Fruit fly (Drosophila melanogaster) whole organism, wandering third instar larva: Measurements from ENCODE around the gene Atx-1.
A peak's percentile ranks its signal among the peaks of the same experiment; 100 is the strongest.

Experiments
- Abd-B ChIP-seq: fragments of >200 bp; optimal IDR thresholded peaks from 2 replicates; lab custom pipeline; 2017; ENCODE audit warnings: missing biosample characterization, missing genetic modification characterization
- CG32264 ChIP-seq: fragments of 200-800 bp; sonication (Bioruptor generic); optimal IDR thresholded peaks from 2 replicates; lab custom pipeline; 2016; ENCODE audit warnings: missing biosample characterization, missing genetic modification characterization
- CG9705 ChIP-seq: fragments of 200-800 bp; sonication (Bioruptor generic); optimal IDR thresholded peaks from 2 replicates; lab custom pipeline; 2018; ENCODE audit warnings: missing biosample characterization, mild to moderate bottlenecking, missing genetic modification characterization
- CrebA ChIP-seq: fragments of 200-800 bp; sonication (Bioruptor generic); optimal IDR thresholded peaks from 2 replicates; lab custom pipeline; 2016; ENCODE audit warnings: missing biosample characterization, mild to moderate bottlenecking, missing genetic modification characterization, borderline replicate concordance
- Dfd ChIP-seq: fragments of >200 bp; optimal IDR thresholded peaks from 2 replicates; lab custom pipeline; 2017; ENCODE audit warnings: missing biosample characterization, missing genetic modification characterization
- Dif ChIP-seq: fragments of 200-275, 200-300 bp; sonication (Bioruptor generic); optimal IDR thresholded peaks from 2 replicates; lab custom pipeline; 2018; ENCODE audit warnings: missing biosample characterization, missing genetic modification characterization; ENCODE audit not compliant: partially characterized antibody
- GATAd ChIP-seq: sonication (Bioruptor generic); optimal IDR thresholded peaks from 2 replicates; lab custom pipeline; 2016; ENCODE audit warnings: missing biosample characterization, missing genetic modification characterization
- HLH106 ChIP-seq: fragments of 200-800 bp; optimal IDR thresholded peaks from 3 replicates; lab custom pipeline; 2019; ENCODE audit warnings: missing biosample characterization, mild to moderate bottlenecking, missing genetic modification characterization, moderate library complexity
- Hnf4 ChIP-seq: fragments of 200-800 bp; sonication (Bioruptor generic); optimal IDR thresholded peaks from 2 replicates; lab custom pipeline; 2016; ENCODE audit warnings: missing biosample characterization, mild to moderate bottlenecking, missing genetic modification characterization
- Hr78 ChIP-seq: fragments of >200 bp; optimal IDR thresholded peaks from 2 replicates; lab custom pipeline; 2017; ENCODE audit warnings: missing biosample characterization, missing genetic modification characterization
- Hr83 ChIP-seq: fragments of 200-300 bp; sonication (Bioruptor generic); optimal IDR thresholded peaks from 2 replicates; lab custom pipeline; 2016; ENCODE audit warnings: missing biosample characterization, mild to moderate bottlenecking, missing genetic modification characterization, moderate library complexity; ENCODE audit not compliant: poor library complexity, severe bottlenecking
- Jra ChIP-seq: sonication (Bioruptor generic); optimal IDR thresholded peaks from 2 replicates; lab custom pipeline; 2016; ENCODE audit warnings: missing biosample characterization, missing genetic modification characterization
- Mio ChIP-seq: sonication (Bioruptor generic); optimal IDR thresholded peaks from 2 replicates; lab custom pipeline; 2016; ENCODE audit warnings: missing biosample characterization, missing genetic modification characterization
- Myc ChIP-seq: fragments of >200 bp; optimal IDR thresholded peaks from 2 replicates; lab custom pipeline; 2017
- N ChIP-seq: fragments of >200 bp; optimal IDR thresholded peaks from 2 replicates; lab custom pipeline; 2018; ENCODE audit warnings: missing biosample characterization, missing external identifiers, missing genetic modification characterization
- OdsH ChIP-seq: fragments of 200-800 bp; sonication (Bioruptor generic); optimal IDR thresholded peaks from 2 replicates; lab custom pipeline; 2016; ENCODE audit warnings: missing biosample characterization, mild to moderate bottlenecking, missing genetic modification characterization
- Rel ChIP-seq, 2 experiments: fragments of 200-800 bp; sonication (Bioruptor generic) in 1 of 2; optimal IDR thresholded peaks; 2 replicates in 1 of 2; 3 replicates in 1 of 2; lab custom pipeline; 2016 to 2019; ENCODE audit warnings: mild to moderate bottlenecking in 2 of 2, missing biosample characterization in 2 of 2, missing genetic modification characterization in 2 of 2, moderate library complexity in 1 of 2
- Sp1 ChIP-seq: fragments of 200-800 bp; sonication (Bioruptor generic); optimal IDR thresholded peaks from 3 replicates; lab custom pipeline; 2019; ENCODE audit warnings: missing biosample characterization, mild to moderate bottlenecking, missing genetic modification characterization, moderate library complexity
- Vsx2 ChIP-seq: fragments of 200-300, 225-300 bp; sonication (Bioruptor generic); optimal IDR thresholded peaks from 2 replicates; lab custom pipeline; 2018; ENCODE audit warnings: missing biosample characterization, missing genetic modification characterization; ENCODE audit not compliant: partially characterized antibody
- br ChIP-seq: fragments of 200-800 bp; sonication (Bioruptor generic); optimal IDR thresholded peaks from 2 replicates; lab custom pipeline; 2016; ENCODE audit warnings: missing biosample characterization, missing genetic modification characterization
- brk ChIP-seq: fragments of 200-800 bp; sonication (Bioruptor generic); optimal IDR thresholded peaks from 2 replicates; lab custom pipeline; 2016; ENCODE audit warnings: missing biosample characterization, mild to moderate bottlenecking, missing genetic modification characterization
- dl ChIP-seq, 2 experiments: fragments of 175-275, 200-275 bp in 1 of 2; fragments of 200-275 bp in 1 of 2; sonication (Bioruptor generic); optimal IDR thresholded peaks; lab custom pipeline; 2018; ENCODE audit warnings: mild to moderate bottlenecking in 2 of 2, missing biosample characterization in 2 of 2, missing genetic modification characterization in 2 of 2, moderate library complexity in 2 of 2; ENCODE audit not compliant: partially characterized antibody in 2 of 2, insufficient read depth in 1 of 2
- dmrt93B ChIP-seq: fragments of 200-800 bp; sonication (Bioruptor generic); optimal IDR thresholded peaks from 2 replicates; lab custom pipeline; 2018; ENCODE audit warnings: missing biosample characterization, mild to moderate bottlenecking, missing genetic modification characterization
- dsf ChIP-seq: sonication (Bioruptor generic); optimal IDR thresholded peaks from 2 replicates; lab custom pipeline; 2016; ENCODE audit warnings: missing biosample characterization, missing genetic modification characterization, borderline replicate concordance
- ey ChIP-seq: fragments of 200-800 bp; sonication (Bioruptor generic); optimal IDR thresholded peaks from 2 replicates; lab custom pipeline; 2016; ENCODE audit warnings: missing biosample characterization, missing genetic modification characterization
- foxo ChIP-seq, 2 experiments: fragments of 200-800 bp; sonication (Bioruptor generic); optimal IDR thresholded peaks; 2 replicates in 1 of 2; 3 replicates in 1 of 2; lab custom pipeline; 2016 to 2017; ENCODE audit warnings: missing biosample characterization in 2 of 2, missing genetic modification characterization in 2 of 2
- fru ChIP-seq: fragments of 200-800 bp; sonication (Bioruptor generic); optimal IDR thresholded peaks from 3 replicates; lab custom pipeline; 2016; ENCODE audit warnings: missing biosample characterization, mild to moderate bottlenecking, missing genetic modification characterization
- h ChIP-seq: fragments of 200-800 bp; sonication (Bioruptor generic); optimal IDR thresholded peaks from 3 replicates; lab custom pipeline; 2016; ENCODE audit warnings: missing biosample characterization, mild to moderate bottlenecking, missing genetic modification characterization
- jim ChIP-seq: fragments of 175-275, 200-325 bp; sonication (Bioruptor generic); optimal IDR thresholded peaks from 2 replicates; lab custom pipeline; 2016; ENCODE audit warnings: missing biosample characterization, mild to moderate bottlenecking, missing genetic modification characterization
- lola ChIP-seq: fragments of >200 bp; optimal IDR thresholded peaks from 2 replicates; lab custom pipeline; 2017; ENCODE audit warnings: missing biosample characterization, missing genetic modification characterization
- pan ChIP-seq: fragments of >200 bp; optimal IDR thresholded peaks from 2 replicates; lab custom pipeline; 2017
- psq ChIP-seq: fragments of 200-800 bp; sonication (Bioruptor generic); optimal IDR thresholded peaks from 3 replicates; lab custom pipeline; 2017; ENCODE audit warnings: missing biosample characterization, mild to moderate bottlenecking, missing genetic modification characterization, moderate library complexity
- rgr ChIP-seq: fragments of 200-800 bp; sonication (Bioruptor generic); optimal IDR thresholded peaks from 3 replicates; lab custom pipeline; 2016; ENCODE audit warnings: missing biosample characterization, mild to moderate bottlenecking, missing genetic modification characterization
- sage ChIP-seq: fragments of 200-800 bp; sonication (Bioruptor generic); optimal IDR thresholded peaks from 2 replicates; lab custom pipeline; 2016; ENCODE audit warnings: missing biosample characterization, mild to moderate bottlenecking, missing genetic modification characterization
- sv ChIP-seq: fragments of 200-800 bp; sonication (Bioruptor generic); optimal IDR thresholded peaks from 3 replicates; lab custom pipeline; 2016; ENCODE audit warnings: missing biosample characterization, missing genetic modification characterization
- tai ChIP-seq: sonication (Bioruptor generic); optimal IDR thresholded peaks from 2 replicates; lab custom pipeline; 2016; ENCODE audit warnings: missing biosample characterization, missing genetic modification characterization
- usp ChIP-seq: fragments of >200 bp; optimal IDR thresholded peaks from 2 replicates; lab custom pipeline; 2017; ENCODE audit warnings: missing biosample characterization, missing genetic modification characterization
- woc ChIP-seq: sonication (Bioruptor generic); optimal IDR thresholded peaks from 2 replicates; lab custom pipeline; 2016; ENCODE audit warnings: missing biosample characterization, mild to moderate bottlenecking, missing genetic modification characterization

Gene Atx-1

DNA sequence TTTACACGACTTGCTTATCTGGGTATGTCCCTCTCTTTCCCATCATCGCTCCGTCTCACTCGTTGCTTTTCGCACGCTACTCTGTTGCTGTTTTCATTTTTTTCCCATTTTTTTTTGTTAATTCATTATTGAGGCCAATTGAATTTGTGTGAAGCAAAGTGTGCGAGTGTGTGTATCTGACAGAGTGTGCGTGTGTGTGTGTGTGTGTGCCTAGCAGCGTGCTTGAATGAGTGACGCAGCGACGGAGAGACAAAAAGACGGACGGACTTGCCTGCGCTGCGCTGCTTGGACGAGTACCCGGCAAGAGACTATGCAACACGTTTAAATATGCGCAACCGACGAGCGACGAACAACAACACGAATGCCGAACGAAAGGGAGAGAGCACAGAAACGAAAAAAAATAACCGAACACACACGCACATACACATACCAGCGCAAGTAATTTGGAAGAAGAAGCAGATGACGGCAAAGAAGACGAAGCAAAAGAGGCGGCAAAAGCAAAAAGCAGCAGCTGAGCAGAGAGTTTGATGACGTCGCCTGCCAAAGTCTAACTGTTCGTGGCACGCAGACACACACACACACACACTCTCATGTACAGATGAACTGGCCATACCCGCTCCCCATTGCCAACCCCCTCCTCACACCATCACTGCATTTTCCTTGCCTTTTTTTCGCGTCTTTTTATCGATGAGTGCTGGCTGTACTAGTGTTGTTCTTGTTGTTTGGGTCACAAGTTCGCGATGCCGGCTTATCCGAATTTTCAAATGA is 39.7 kb downstream of the Atx-1 start:
- TF ChIP-seq OdsH (GFP tag; lab: Kevin White, UChicago) (no peak), CrebA (GFP tag; lab: Kevin White, UChicago) (no peak), pan (lab: Kevin White, UChicago) (no peak), Hr83 (GFP tag; lab: Kevin White, UChicago) (no peak), Jra (peak; percentile 30), ey (no peak), CG9705 (no peak), Hr78 (GFP tag; lab: Kevin White, UChicago) (no peak), br (peak; percentile 14), foxo (GFP tag; optimal IDR thresholded peaks at IDR 0.05; lab: Kevin White, UChicago) (no peak), h (GFP tag; lab: Kevin White, UChicago) (peak; percentile 8), brk (GFP tag; lab: Kevin White, UChicago) (no peak), dsf (no peak), tai (peak; percentile 15), Hnf4 (no peak), fru (GFP tag; lab: Kevin White, UChicago) (no peak), lola (no peak), GATAd (GFP tag; lab: Kevin White, UChicago) (no peak), Mio (GFP tag; lab: Kevin White, UChicago) (no peak), N (GFP tag; lab: Kevin White, UChicago) (peak; percentile 28), Dif (GFP tag; lab: Kevin White, UChicago) (no peak), psq (GFP tag; lab: Kevin White, UChicago) (peak; percentile 95), woc (GFP tag; lab: Kevin White, UChicago) (no peak), rgr (GFP tag; lab: Kevin White, UChicago) (peak; percentile 21), Vsx2 (peak; percentile 69), dl (GFP tag; optimal IDR thresholded peaks at IDR 0.05; lab: Kevin White, UChicago; ENCODE audit: insufficient read depth in 1 of 2, partially characterized antibody in 2 of 2) (no peak), Rel (GFP tag; optimal IDR thresholded peaks at IDR 0.05; lab: Kevin White, UChicago) (no peak), Rel (tag; optimal IDR thresholded peaks at IDR 0.05; lab: Kevin White, UChicago) (peak; percentile 50), Dfd (GFP tag; lab: Kevin White, UChicago) (no peak), HLH106 (no peak), Myc (lab: Kevin White, UChicago) (no peak), Abd-B (GFP tag; lab: Kevin White, UChicago) (no peak), sage (GFP tag; lab: Kevin White, UChicago) (peak; percentile 67), CG32264 (GFP tag; lab: Kevin White, UChicago) (no peak), sv (GFP tag; lab: Kevin White, UChicago) (no peak), jim (GFP tag; lab: Kevin White, UChicago) (no peak), usp (GFP tag; lab: Kevin White, UChicago) (no peak), Sp1 (GFP tag; lab: Kevin White, UChicago) (no peak), dmrt93B (no peak)
- TF ChIP-seq, all 38 proteins: peak for 10

dm6 chrX:6863289-6863938 is 40.4 kb downstream of the Atx-1 start, which contains the start of gene CG43736:
TSS of gene CG43736 (plus strand) at chrX:6863888.
- TF ChIP-seq dl (GFP tag; optimal IDR thresholded peaks at IDR 0.05; lab: Kevin White, UChicago; ENCODE audit: insufficient read depth in 1 of 2, partially characterized antibody in 2 of 2) = no peak
- peak; percentile 70 for TF ChIP-seq CG32264 (GFP tag; lab: Kevin White, UChicago)
- TF ChIP-seq Rel (GFP tag; optimal IDR thresholded peaks at IDR 0.05; lab: Kevin White, UChicago) = no peak
- peak; percentile 87 for TF ChIP-seq Rel (tag; optimal IDR thresholded peaks at IDR 0.05; lab: Kevin White, UChicago)
- TF ChIP-seq dsf = no peak
- peak; percentile 87 for TF ChIP-seq OdsH (GFP tag; lab: Kevin White, UChicago)
- peak in 1 of 2 experiments; percentile 94 for TF ChIP-seq foxo (GFP tag; optimal IDR thresholded peaks at IDR 0.05; lab: Kevin White, UChicago)
- TF ChIP-seq Hr78 (GFP tag; lab: Kevin White, UChicago) = no peak
- peak; percentile 92 for TF ChIP-seq dmrt93B
- TF ChIP-seq sage (GFP tag; lab: Kevin White, UChicago) = peak; percentile 81
- no peak for TF ChIP-seq N (GFP tag; lab: Kevin White, UChicago)
- peak; percentile 23 for TF ChIP-seq brk (GFP tag; lab: Kevin White, UChicago)
- no peak for TF ChIP-seq jim (GFP tag; lab: Kevin White, UChicago)
- no peak for TF ChIP-seq Dif (GFP tag; lab: Kevin White, UChicago)
- peak; percentile 81 for TF ChIP-seq Hnf4
- peak; percentile 97 for TF ChIP-seq Sp1 (GFP tag; lab: Kevin White, UChicago)
- peak; percentile 14 for TF ChIP-seq Jra
- peak; percentile 82 for TF ChIP-seq sv (GFP tag; lab: Kevin White, UChicago)
- no peak for TF ChIP-seq psq (GFP tag; lab: Kevin White, UChicago)
- TF ChIP-seq tai = peak; percentile 25
- no peak for TF ChIP-seq Vsx2
- TF ChIP-seq h (GFP tag; lab: Kevin White, UChicago) = peak; percentile 93
- TF ChIP-seq br = peak; percentile 88
- TF ChIP-seq fru (GFP tag; lab: Kevin White, UChicago) = peak; percentile 95
- TF ChIP-seq HLH106 = peak; percentile 95
- peak; percentile 91 for TF ChIP-seq ey
- peak; percentile 89 for TF ChIP-seq rgr (GFP tag; lab: Kevin White, UChicago)
- peak; percentile 77 for TF ChIP-seq woc (GFP tag; lab: Kevin White, UChicago)
- no peak for TF ChIP-seq lola
- peak; percentile 90 for TF ChIP-seq CG9705
- no peak for TF ChIP-seq CrebA (GFP tag; lab: Kevin White, UChicago)
